Fruit fly (Drosophila melanogaster): ENCODE results near the gene CG32486.

DNA sequence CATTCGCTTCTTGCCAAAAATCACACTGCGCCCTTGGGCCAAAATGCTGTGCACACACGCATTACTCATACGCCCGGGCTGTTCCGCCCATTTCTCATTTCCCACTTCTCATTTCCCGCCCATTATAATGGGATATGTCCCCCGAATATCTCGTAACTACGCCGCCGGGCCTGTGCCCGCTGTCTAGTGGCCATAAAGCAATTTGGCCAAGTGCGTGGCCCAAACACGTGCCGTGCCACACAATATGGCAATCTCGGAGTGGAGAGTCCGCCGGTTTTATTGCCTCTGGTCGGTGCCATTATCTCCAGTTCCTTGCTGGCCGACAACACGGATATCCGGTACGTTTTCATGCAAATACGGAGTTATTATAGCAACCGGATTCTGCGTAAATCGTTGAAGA, 6.3 kb upstream of the CG32486 start:
- TF ChIP-seq CTCF (optimal IDR thresholded peaks at IDR 0.05) (no peak), CG8478 (optimal IDR thresholded peaks at IDR 0.05) (no peak)
